Fruit fly (Drosophila melanogaster): ENCODE measurements around the gene CG14238.

The CG14238 gene

dm6 chr3R:26409780-26410179, 48.3 kb upstream of the CG14238 start (continued):
- TF ChIP-seq Nf-YB (GFP tag; optimal IDR thresholded peaks at IDR 0.05) (no peak), slbo (GFP tag; IDR thresholded peaks at IDR 0.05) (no peak), CG31224 (GFP tag; IDR thresholded peaks at IDR 0.05) (no peak), CG34224 (GFP tag; IDR thresholded peaks at IDR 0.05; ENCODE audit: partially characterized antibody) (no peak), CG7928 (GFP tag; optimal IDR thresholded peaks at IDR 0.05) (no peak), HLH3B (GFP tag; IDR thresholded peaks at IDR 0.05) (peak; percentile 61; the same call in 1 of the 2 replicates), vvl (GFP tag; IDR thresholded peaks at IDR 0.05) (no peak), Mes4 (GFP tag; optimal IDR thresholded peaks at IDR 0.05) (no peak), Gsc (GFP tag; IDR thresholded peaks at IDR 0.05) (no peak), danr (GFP tag; IDR thresholded peaks at IDR 0.05) (peak; percentile 32; the same call in 1 of the 2 replicates), gsb (GFP tag; IDR thresholded peaks at IDR 0.05) (peak; percentile 43; the same call in 1 of the 2 replicates), CG18476 (GFP tag; optimal IDR thresholded peaks at IDR 0.05) (no peak), CG17568 (GFP tag; optimal IDR thresholded peaks at IDR 0.05) (no peak), CG17385 (GFP tag; optimal IDR thresholded peaks at IDR 0.05) (no peak), CG4820 (GFP tag; optimal IDR thresholded peaks at IDR 0.05) (no peak), gro (GFP tag; optimal IDR thresholded peaks at IDR 0.05) (no peak), CG7372 (GFP tag; IDR thresholded peaks at IDR 0.05) (no peak), E2f2 (GFP tag; IDR thresholded peaks at IDR 0.05) (no peak), CG4404 (GFP tag; IDR thresholded peaks at IDR 0.05) (no peak), ewg (GFP tag; optimal IDR thresholded peaks at IDR 0.05) (no peak), ems (GFP tag; optimal IDR thresholded peaks at IDR 0.05) (no peak), CG1832 (GFP tag; optimal IDR thresholded peaks at IDR 0.05) (no peak), az2 (GFP tag; optimal IDR thresholded peaks at IDR 0.05) (no peak), HLH4C (GFP tag; IDR thresholded peaks at IDR 0.05; ENCODE audit: partially characterized antibody) (no peak), CG34422 (GFP tag; IDR thresholded peaks at IDR 0.05) (0 out of 3 replicates have a peak, but pooled peaks have one; percentile 22), CG17912 (GFP tag; optimal IDR thresholded peaks at IDR 0.05) (no peak), Blimp-1 (GFP tag; optimal IDR thresholded peaks at IDR 0.05) (no peak), CG11093 (GFP tag; IDR thresholded peaks at IDR 0.05) (no peak), CG3847 (GFP tag; IDR thresholded peaks at IDR 0.05) (no peak), Hr39 (optimal IDR thresholded peaks at IDR 0.05) (no peak), CG8281 (tag; optimal IDR thresholded peaks at IDR 0.05) (no peak), CG31365 (tag; optimal IDR thresholded peaks at IDR 0.05) (no peak), CG4617 (GFP tag; optimal IDR thresholded peaks at IDR 0.05; ENCODE audit: borderline replicate concordance) (no peak), gt (GFP tag; IDR thresholded peaks at IDR 0.05) (no peak), CG13296 (GFP tag; optimal IDR thresholded peaks at IDR 0.05) (peak; percentile 38), knrl (GFP tag; IDR thresholded peaks at IDR 0.05; ENCODE audit: partially characterized antibody) (no peak), kah (GFP tag; optimal IDR thresholded peaks at IDR 0.05) (no peak), jigr1 (GFP tag; IDR thresholded peaks at IDR 0.05) (no peak), CG11398 (GFP tag; optimal IDR thresholded peaks at IDR 0.05) (no peak), CG17829 (tag; optimal IDR thresholded peaks at IDR 0.05) (no peak), Doc2 (GFP tag; IDR thresholded peaks at IDR 0.05) (no peak), CG16815 (GFP tag; optimal IDR thresholded peaks at IDR 0.05) (no peak), Nf-YA (GFP tag; IDR thresholded peaks at IDR 0.05) (no peak), croc (GFP tag; conservative IDR thresholded peaks at IDR 0.05) (no peak), CG16813 (GFP tag; IDR thresholded peaks at IDR 0.05; ENCODE audit: partially characterized antibody) (no peak), ash1 (GFP tag; optimal IDR thresholded peaks at IDR 0.05) (no peak), Max (GFP tag; optimal IDR thresholded peaks at IDR 0.05) (no peak), eyg (GFP tag; optimal IDR thresholded peaks at IDR 0.05) (no peak), CG18262 (tag; optimal IDR thresholded peaks at IDR 0.05) (no peak), Awh (GFP tag; IDR thresholded peaks at IDR 0.05) (no peak), gfzf (GFP tag; optimal IDR thresholded peaks at IDR 0.05) (no peak), CG10267 (tag; optimal IDR thresholded peaks at IDR 0.05) (no peak)

Measured in whole organism, embryonic.